Fruit fly (Drosophila melanogaster) whole organism, embryonic: ENCODE measurements around the gene CG2006.

Experiments
- CG11398 ChIP-seq: fragments of 200-800 bp; sonication (Bioruptor generic); optimal IDR thresholded peaks from 2 replicates; lab custom pipeline; 2016; ENCODE audit warnings: missing biosample characterization, missing genetic modification characterization
- CG13424 ChIP-seq: fragments of 200-800 bp; sonication (Bioruptor generic); optimal IDR thresholded peaks from 2 replicates; lab custom pipeline; 2019; ENCODE audit warnings: missing biosample characterization, mild to moderate bottlenecking, missing genetic modification characterization, moderate library complexity
- CG13894 ChIP-seq: fragments of 200-800 bp; sonication (Bioruptor generic); optimal IDR thresholded peaks from 3 replicates; lab custom pipeline; 2018; ENCODE audit warnings: missing biosample characterization, mild to moderate bottlenecking, missing genetic modification characterization, moderate library complexity
- CG14860 ChIP-seq: fragments of 200-800 bp; sonication (Bioruptor generic); IDR thresholded peaks from 3 replicates; pipeline ENCODE4 v1.3.6; 2022; ENCODE audit warnings: missing biosample characterization, missing genetic modification characterization; ENCODE audit not compliant: partially characterized antibody
- CG16863 ChIP-seq: fragments of 200-800 bp; sonication (Bioruptor generic); optimal IDR thresholded peaks from 3 replicates; lab custom pipeline; 2016; ENCODE audit warnings: missing biosample characterization, missing genetic modification characterization
- CG17328 ChIP-seq: fragments of 200-800 bp; sonication (Bioruptor generic); IDR thresholded peaks from 2 replicates; pipeline ENCODE4 v1.3.6; 2022; ENCODE audit warnings: missing biosample characterization, missing genetic modification characterization
- CG17912 ChIP-seq: fragments of 200-800 bp; sonication (Bioruptor generic); optimal IDR thresholded peaks from 2 replicates; lab custom pipeline; 2018; ENCODE audit warnings: missing biosample characterization, mild to moderate bottlenecking, missing genetic modification characterization
- CG33213 ChIP-seq: fragments of 200-800 bp; sonication (Bioruptor generic); optimal IDR thresholded peaks from 3 replicates; lab custom pipeline; 2016; ENCODE audit warnings: missing biosample characterization, missing genetic modification characterization
- CG42726 ChIP-seq: fragments of 200-800 bp; sonication (Bioruptor generic); IDR thresholded peaks from 2 replicates; pipeline ENCODE4 v1.3.6; 2022; ENCODE audit warnings: missing biosample characterization, missing genetic modification characterization; ENCODE audit not compliant: partially characterized antibody
- CG4617 ChIP-seq: fragments of 200-800 bp; sonication (Bioruptor generic); optimal IDR thresholded peaks from 3 replicates; lab custom pipeline; 2016; ENCODE audit warnings: missing biosample characterization, missing genetic modification characterization, borderline replicate concordance
- CG6683 ChIP-seq: fragments of 200-800 bp; sonication (Bioruptor generic); optimal IDR thresholded peaks from 2 replicates; lab custom pipeline; 2017; ENCODE audit warnings: missing biosample characterization, mild to moderate bottlenecking, missing genetic modification characterization, missing genetic modification reagents
- CG7357 ChIP-seq: fragments of 200-800 bp; sonication (Bioruptor generic); IDR thresholded peaks from 3 replicates; pipeline ENCODE4 v1.3.6; 2022; ENCODE audit warnings: missing biosample characterization, missing genetic modification characterization
- CG8765 ChIP-seq: fragments of 200-800 bp; sonication (Bioruptor generic); IDR thresholded peaks from 2 replicates; pipeline ENCODE4 v1.3.6; 2022; ENCODE audit warnings: missing biosample characterization, missing genetic modification characterization
- CG8924 ChIP-seq: fragments of 200-800 bp; optimal IDR thresholded peaks from 3 replicates; lab custom pipeline; 2019; ENCODE audit warnings: missing biosample characterization, mild to moderate bottlenecking, missing genetic modification characterization, moderate library complexity
- CG9437 ChIP-seq: fragments of 200-800 bp; sonication (Bioruptor generic); optimal IDR thresholded peaks from 2 replicates; lab custom pipeline; 2018; ENCODE audit warnings: missing biosample characterization, mild to moderate bottlenecking, missing genetic modification characterization
- Chrac-16 ChIP-seq: fragments of 200-800 bp; sonication (Bioruptor generic); optimal IDR thresholded peaks from 3 replicates; lab custom pipeline; 2016; ENCODE audit warnings: missing biosample characterization, missing genetic modification characterization
- Dip2 ChIP-seq: fragments of 200-800 bp; sonication (Bioruptor generic); IDR thresholded peaks from 2 replicates; pipeline ENCODE4 v1.3.6; 2022; ENCODE audit warnings: missing biosample characterization, missing genetic modification characterization
- E2f1 ChIP-seq: fragments of 200-800 bp; sonication (Bioruptor generic); IDR thresholded peaks from 2 replicates; pipeline ENCODE4 v1.3.6; 2022; ENCODE audit warnings: missing biosample characterization, missing genetic modification characterization
- H15 ChIP-seq: fragments of 200-800 bp; sonication (Bioruptor generic); IDR thresholded peaks from 3 replicates; pipeline ENCODE4 v1.3.6; 2022; ENCODE audit warnings: missing biosample characterization, missing genetic modification characterization
- Hey ChIP-seq: fragments of 200-800 bp; sonication (Bioruptor generic); optimal IDR thresholded peaks from 3 replicates; lab custom pipeline; 2018; ENCODE audit warnings: missing biosample characterization, mild to moderate bottlenecking, missing genetic modification characterization
- Hr3 ChIP-seq: fragments of 200-800 bp; sonication (Bioruptor generic); optimal IDR thresholded peaks from 3 replicates; lab custom pipeline; 2016; ENCODE audit warnings: missing biosample characterization, missing genetic modification characterization
- NFAT ChIP-seq: fragments of 200-800 bp; sonication (Bioruptor generic); IDR thresholded peaks from 2 replicates; pipeline ENCODE4 v1.3.6; 2022; ENCODE audit warnings: missing biosample characterization, missing genetic modification characterization
- Sry-δ ChIP-seq: fragments of 200-800 bp; sonication (Bioruptor generic); optimal IDR thresholded peaks from 2 replicates; lab custom pipeline; 2016; ENCODE audit warnings: missing biosample characterization, missing genetic modification characterization
- Vsx1 ChIP-seq: fragments of 200-800 bp; sonication (Bioruptor generic); optimal IDR thresholded peaks from 2 replicates; lab custom pipeline; 2017; ENCODE audit warnings: missing biosample characterization, mild to moderate bottlenecking, missing genetic modification characterization, missing genetic modification reagents
- Xbp1 ChIP-seq: fragments of 200-800 bp; sonication (Bioruptor generic); optimal IDR thresholded peaks from 3 replicates; lab custom pipeline; 2016; ENCODE audit warnings: missing biosample characterization, mild to moderate bottlenecking, missing genetic modification characterization
- ara ChIP-seq: fragments of 200-800 bp; sonication (Bioruptor generic); IDR thresholded peaks from 2 replicates; pipeline ENCODE4 v1.3.6; 2022; ENCODE audit warnings: missing biosample characterization, missing genetic modification characterization
- bcd ChIP-seq: fragments of 200-800 bp; sonication (Bioruptor generic); optimal IDR thresholded peaks from 2 replicates; lab custom pipeline; 2017; ENCODE audit warnings: missing biosample characterization, mild to moderate bottlenecking, missing genetic modification characterization
- esg ChIP-seq: fragments of 200-800 bp; sonication (Bioruptor generic); conservative IDR thresholded peaks from 2 replicates; pipeline ENCODE4 v1.3.6; 2022; ENCODE audit warnings: missing biosample characterization, missing genetic modification characterization
- eyg ChIP-seq: fragments of 200-800 bp; sonication (Bioruptor generic); optimal IDR thresholded peaks from 3 replicates; lab custom pipeline; 2016; ENCODE audit warnings: missing biosample characterization, missing genetic modification characterization
- fd64A ChIP-seq: fragments of 200-800 bp; sonication (Bioruptor generic); optimal IDR thresholded peaks from 3 replicates; lab custom pipeline; 2018; ENCODE audit warnings: missing biosample characterization, mild to moderate bottlenecking, missing genetic modification characterization
- ftz-f1 ChIP-seq: fragments of 200-800 bp; sonication (Bioruptor generic); optimal IDR thresholded peaks from 2 replicates; lab custom pipeline; 2016; ENCODE audit warnings: missing biosample characterization, missing genetic modification characterization
- gt ChIP-seq: fragments of 200-800 bp; sonication (Bioruptor generic); IDR thresholded peaks from 2 replicates; pipeline ENCODE4 v1.3.6; 2022; ENCODE audit warnings: missing biosample characterization, missing genetic modification characterization
- ham ChIP-seq: fragments of 200-800 bp; sonication (Bioruptor generic); IDR thresholded peaks from 2 replicates; pipeline ENCODE4 v1.3.6; 2022; ENCODE audit warnings: missing biosample characterization, missing genetic modification characterization
- kay ChIP-seq: fragments of 200-800 bp; sonication (Bioruptor generic); optimal IDR thresholded peaks from 2 replicates; lab custom pipeline; 2016; ENCODE audit warnings: missing biosample characterization, missing genetic modification characterization
- lab ChIP-seq: fragments of 200-800 bp; sonication (Bioruptor generic); optimal IDR thresholded peaks from 3 replicates; lab custom pipeline; 2017; ENCODE audit warnings: missing biosample characterization, missing genetic modification characterization, mild to moderate bottlenecking, moderate library complexity, missing genetic modification reagents
- odd ChIP-seq: fragments of 200-800 bp; sonication (Bioruptor generic); optimal IDR thresholded peaks from 2 replicates; lab custom pipeline; 2017; ENCODE audit warnings: missing biosample characterization, mild to moderate bottlenecking, missing genetic modification characterization
- org-1 ChIP-seq: fragments of 200-800 bp; sonication (Bioruptor generic); optimal IDR thresholded peaks from 2 replicates; lab custom pipeline; 2017; ENCODE audit warnings: missing biosample characterization, missing genetic modification characterization
- pzg ChIP-seq: fragments of 200-800 bp; sonication (Bioruptor generic); optimal IDR thresholded peaks from 3 replicates; lab custom pipeline; 2018; ENCODE audit warnings: missing biosample characterization, mild to moderate bottlenecking, missing genetic modification characterization, moderate library complexity
- row ChIP-seq: fragments of 200-800 bp; sonication (Bioruptor generic); IDR thresholded peaks from 3 replicates; pipeline ENCODE4 v1.3.6; 2022; ENCODE audit warnings: missing biosample characterization, missing genetic modification characterization
- sens-2 ChIP-seq: fragments of 200-800 bp; sonication (Bioruptor generic); IDR thresholded peaks from 2 replicates; pipeline ENCODE4 v1.3.6; 2022; ENCODE audit warnings: missing biosample characterization, missing genetic modification characterization
- sisA ChIP-seq: fragments of 200-800 bp; sonication (Bioruptor generic); IDR thresholded peaks from 2 replicates; pipeline ENCODE4 v1.3.6; 2022; ENCODE audit warnings: missing biosample characterization, missing genetic modification characterization
- stwl ChIP-seq: fragments of 200-800 bp; sonication (Bioruptor generic); optimal IDR thresholded peaks from 3 replicates; lab custom pipeline; 2018; ENCODE audit warnings: missing biosample characterization, mild to moderate bottlenecking, missing genetic modification characterization, moderate library complexity
- vnd ChIP-seq: fragments of 200-800 bp; sonication (Bioruptor generic); IDR thresholded peaks from 3 replicates; pipeline ENCODE4 v1.3.6; 2022; ENCODE audit warnings: missing biosample characterization, missing genetic modification characterization; ENCODE audit not compliant: partially characterized antibody

Gene CG2006

dm6 chr3R:29493242-29493944 lies 4.1 kb downstream of the CG2006 start, which contains the start of the genes CG2310 and Diedel (continued):
- TF ChIP-seq Sry-δ (GFP tag; lab: Kevin White, UChicago) (peak; percentile 47), CG11398 (GFP tag; lab: Kevin White, UChicago) (no peak), CG8924 (tag; lab: Kevin White, UChicago) (peak; percentile 45), kay (GFP tag; lab: Kevin White, UChicago) (peak; percentile 73), E2f1 (GFP tag; lab: Robert Waterston, UW) (no peak), CG16863 (no peak), vnd (GFP tag; lab: Robert Waterston, UW) (peak; percentile 44; the same call in 1 of the 3 replicates), ham (GFP tag; lab: Robert Waterston, UW) (no peak), Hey (tag; lab: Kevin White, UChicago) (no peak), CG4617 (GFP tag; lab: Kevin White, UChicago) (peak; percentile 2), CG42726 (GFP tag; lab: Robert Waterston, UW) (peak; percentile 45; the same call in 1 of the 2 replicates), CG33213 (GFP tag; lab: Kevin White, UChicago) (peak; percentile 29), odd (GFP tag; lab: Kevin White, UChicago) (no peak), lab (GFP tag; lab: Kevin White, UChicago) (no peak), Hr3 (GFP tag; lab: Kevin White, UChicago) (no peak), row (GFP tag; lab: Robert Waterston, UW) (0 out of 3 replicates have a peak, but pooled peaks have one; percentile 17), org-1 (GFP tag; lab: Kevin White, UChicago) (no peak), NFAT (GFP tag; lab: Robert Waterston, UW) (peak; percentile 43; the same call in 1 of the 2 replicates), CG6683 (no peak), CG17912 (GFP tag; lab: Kevin White, UChicago) (no peak), esg (no peak), CG17328 (GFP tag; lab: Robert Waterston, UW) (0 out of 2 replicates have a peak, but pooled peaks have one; percentile 36), Vsx1 (no peak), sisA (GFP tag; lab: Robert Waterston, UW) (peak; percentile 29; the same call in 1 of the 2 replicates), CG7357 (GFP tag; lab: Robert Waterston, UW) (no peak), sens-2 (GFP tag; lab: Robert Waterston, UW) (no peak), Chrac-16 (no peak), H15 (GFP tag; lab: Robert Waterston, UW) (no peak), ara (GFP tag; lab: Robert Waterston, UW) (peak; percentile 49; the same call in 1 of the 2 replicates), CG9437 (no peak), eyg (GFP tag; lab: Kevin White, UChicago) (no peak), Dip2 (no peak), CG14860 (GFP tag; lab: Robert Waterston, UW) (no peak), CG8765 (GFP tag; lab: Robert Waterston, UW) (no peak), CG13894 (tag; lab: Kevin White, UChicago) (no peak), CG13424 (tag; lab: Kevin White, UChicago) (peak; percentile 7), Xbp1 (GFP tag; lab: Kevin White, UChicago) (no peak), bcd (GFP tag; lab: Kevin White, UChicago) (peak; percentile 1), ftz-f1 (GFP tag; lab: Kevin White, UChicago) (no peak), pzg (GFP tag; lab: Kevin White, UChicago) (peak; percentile 62), gt (no peak), stwl (tag; lab: Kevin White, UChicago) (peak; percentile 47), fd64A (GFP tag; lab: Kevin White, UChicago) (no peak)
